Worm (Caenorhabditis elegans) whole organism, L4 larva: ENCODE data around the gene K09E4.4.

ENCODE experiments used
- Y105C5A.15 ChIP-seq: fragments of 200-800 bp; sonication (Bioruptor generic); IDR thresholded peaks from 2 replicates; pipeline ENCODE4 v1.3.6; 2022; ENCODE audit warnings: missing genetic modification characterization, missing compliant biosample characterization
- aly-2 ChIP-seq: sonication (generic microtip); optimal IDR thresholded peaks from 2 replicates; lab custom pipeline; 2018; ENCODE audit warnings: missing biosample characterization, missing genetic modification characterization
- ceh-82 ChIP-seq: sonication (generic microtip); optimal IDR thresholded peaks from 2 replicates; lab custom pipeline; 2017; ENCODE audit warnings: missing biosample characterization, missing genetic modification characterization
- hlh-11 ChIP-seq: fragments of 200-800 bp; sonication (Bioruptor generic); optimal IDR thresholded peaks from 2 replicates; lab custom pipeline; 2018; ENCODE audit warnings: mild to moderate bottlenecking, missing genetic modification characterization, missing compliant biosample characterization
- lin-15B ChIP-seq: fragments of 150-350 bp; sonication (generic microtip); optimal IDR thresholded peaks from 3 replicates; lab custom pipeline; 2014; ENCODE audit warnings: missing biosample characterization, missing genetic modification characterization
- lsy-2 ChIP-seq, 2 experiments: fragments of 150-350 bp in 1 of 2; sonication (generic microtip) in 1 of 2; optimal IDR thresholded peaks; 2 replicates each; lab custom pipeline; 2014 to 2017; ENCODE audit warnings: missing biosample characterization in 2 of 2, missing genetic modification characterization in 2 of 2
- mxl-3 ChIP-seq: fragments of 200-800 bp; sonication (Bioruptor generic); optimal IDR thresholded peaks from 2 replicates; lab custom pipeline; 2018; ENCODE audit warnings: mild to moderate bottlenecking, missing genetic modification characterization, missing compliant biosample characterization
- nhr-237 ChIP-seq: sonication (generic microtip); optimal IDR thresholded peaks from 2 replicates; lab custom pipeline; 2017; ENCODE audit warnings: missing biosample characterization, missing genetic modification characterization
- snpc-4 ChIP-seq: fragments of 150-350 bp; optimal IDR thresholded peaks from 2 replicates; lab custom pipeline; 2014; ENCODE audit warnings: missing biosample characterization, missing genetic modification characterization

DNA sequence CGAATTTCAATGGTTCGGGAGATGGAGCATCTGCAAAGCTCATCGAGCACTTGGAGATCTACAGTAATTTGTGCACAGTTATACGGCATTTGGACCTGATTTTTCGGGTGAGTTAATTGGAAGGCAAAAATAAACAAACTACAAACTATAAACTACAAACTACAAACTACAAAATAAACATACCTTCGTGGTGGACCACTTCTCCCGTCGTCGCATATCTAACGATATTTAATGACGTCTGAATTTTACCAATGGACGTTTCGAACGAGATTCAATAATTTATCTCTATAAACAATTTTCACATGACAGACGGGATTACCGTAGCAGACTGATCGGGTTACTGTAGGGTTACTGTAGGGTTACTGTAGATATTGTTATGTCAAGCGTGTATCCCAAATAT is 15.8 kb downstream of the K09E4.4 start:
- TF ChIP-seq Y105C5A.15 (GFP tag; lab: Robert Waterston, UW) (no peak), aly-2 (tag; lab: Kevin White, UChicago) (no peak), nhr-237 (tag; lab: Kevin White, UChicago) (no peak), lin-15B (tag; lab: Kevin White, UChicago) (no peak), ceh-82 (tag; lab: Kevin White, UChicago) (no peak), mxl-3 (GFP tag; lab: Kevin White, UChicago) (no peak), lsy-2 (tag; optimal IDR thresholded peaks at IDR 0.05; lab: Kevin White, UChicago) (no peak), hlh-11 (no peak), snpc-4 (tag; lab: Kevin White, UChicago) (no peak)
